Worm (Caenorhabditis elegans) whole organism, L2 larva: Measurements from ENCODE around the gene sptl-2.
A peak's percentile ranks its signal among the peaks of the same experiment; 100 is the strongest.

Experiments used
- C34F6.9 ChIP-seq: fragments of 150-350 bp; optimal IDR thresholded peaks from 2 replicates; lab custom pipeline; 2014; ENCODE audit warnings: missing biosample characterization, missing genetic modification characterization
- F13H6.1 ChIP-seq: sonication (generic microtip); optimal IDR thresholded peaks from 2 replicates; lab custom pipeline; 2016; ENCODE audit warnings: missing genetic modification characterization, missing compliant biosample characterization
- R02D3.7 ChIP-seq: fragments of 150-350 bp; optimal IDR thresholded peaks from 2 replicates; lab custom pipeline; 2014; ENCODE audit warnings: missing biosample characterization, missing genetic modification characterization
- Y55F3AM.14 ChIP-seq: fragments of 200-800 bp; sonication (Bioruptor generic); optimal IDR thresholded peaks from 2 replicates; lab custom pipeline; 2018; ENCODE audit warnings: mild to moderate bottlenecking, missing genetic modification characterization, missing compliant biosample characterization
- ZK546.5 ChIP-seq: sonication (generic microtip); optimal IDR thresholded peaks from 2 replicates; lab custom pipeline; 2017; ENCODE audit warnings: missing biosample characterization, missing genetic modification characterization
- aly-2 ChIP-seq: fragments of 150-350 bp; optimal IDR thresholded peaks from 2 replicates; lab custom pipeline; 2014; ENCODE audit warnings: missing biosample characterization, missing genetic modification characterization
- ama-1 ChIP-seq: fragments of 150-350 bp; optimal IDR thresholded peaks from 2 replicates; lab custom pipeline; 2018; ENCODE audit warnings: inconsistent platforms
- blmp-1 ChIP-seq: sonication (generic microtip); optimal IDR thresholded peaks from 2 replicates; lab custom pipeline; 2017; ENCODE audit warnings: missing genetic modification characterization, mild to moderate bottlenecking, missing compliant biosample characterization, antibody characterized with exemption, moderate library complexity; ENCODE audit not compliant: insufficient read depth
- ceh-16 ChIP-seq: fragments of 150-350 bp; optimal IDR thresholded peaks from 2 replicates; lab custom pipeline; 2014; ENCODE audit warnings: missing biosample characterization, missing genetic modification characterization
- ceh-82 ChIP-seq: fragments of 150-350 bp; optimal IDR thresholded peaks from 2 replicates; lab custom pipeline; 2014; ENCODE audit warnings: missing biosample characterization, missing genetic modification characterization
- crh-2 ChIP-seq: sonication (generic microtip); optimal IDR thresholded peaks from 2 replicates; lab custom pipeline; 2017; ENCODE audit warnings: missing biosample characterization, missing genetic modification characterization
- dmd-4 ChIP-seq: sonication (generic microtip); optimal IDR thresholded peaks from 2 replicates; lab custom pipeline; 2017; ENCODE audit warnings: missing biosample characterization, missing genetic modification characterization
- egl-27 ChIP-seq: sonication (generic microtip); optimal IDR thresholded peaks from 3 replicates; lab custom pipeline; 2017; ENCODE audit warnings: missing biosample characterization, missing genetic modification reagents, missing genetic modification characterization
- elt-1 ChIP-seq: fragments of 150-350 bp; optimal IDR thresholded peaks from 2 replicates; lab custom pipeline; 2014; ENCODE audit warnings: missing biosample characterization, missing genetic modification characterization
- elt-3 ChIP-seq: sonication (generic microtip); optimal IDR thresholded peaks from 2 replicates; lab custom pipeline; 2017; ENCODE audit warnings: missing biosample characterization, missing genetic modification characterization
- fos-1 ChIP-seq: fragments of 150-350 bp; optimal IDR thresholded peaks from 2 replicates; lab custom pipeline; 2014; ENCODE audit warnings: missing biosample characterization, missing genetic modification characterization
- gmeb-1 ChIP-seq: fragments of 150-350 bp; optimal IDR thresholded peaks from 2 replicates; lab custom pipeline; 2014; ENCODE audit warnings: missing biosample characterization, missing genetic modification characterization
- lin-11 ChIP-seq: fragments of 150-350 bp; sonication (generic microtip); optimal IDR thresholded peaks from 2 replicates; lab custom pipeline; 2014; ENCODE audit warnings: missing biosample characterization, missing genetic modification characterization, inconsistent platforms, mixed read lengths
- lin-13 ChIP-seq: fragments of 150-350 bp; optimal IDR thresholded peaks from 2 replicates; lab custom pipeline; 2014; ENCODE audit warnings: missing biosample characterization, missing genetic modification reagents, missing genetic modification characterization
- lsy-2 ChIP-seq, 2 experiments: fragments of 150-350 bp in 1 of 2; sonication (generic microtip) in 1 of 2; optimal IDR thresholded peaks; 2 replicates each; lab custom pipeline; 2014 to 2017; ENCODE audit warnings: missing biosample characterization in 2 of 2, missing genetic modification characterization in 2 of 2
- mab-5 ChIP-seq: fragments of 150-350 bp; optimal IDR thresholded peaks from 2 replicates; lab custom pipeline; 2014; ENCODE audit warnings: missing biosample characterization, missing genetic modification characterization
- mbf-1 ChIP-seq: sonication (generic microtip); optimal IDR thresholded peaks from 2 replicates; lab custom pipeline; 2017; ENCODE audit warnings: missing biosample characterization, missing genetic modification characterization
- mdl-1 ChIP-seq, 2 experiments: fragments of 150-350 bp in 1 of 2; sonication (generic microtip) in 1 of 2; optimal IDR thresholded peaks; 2 replicates each; lab custom pipeline; 2017; ENCODE audit warnings: missing biosample characterization in 2 of 2, missing genetic modification characterization in 2 of 2
- nhr-129 ChIP-seq: fragments of 150-350 bp; optimal IDR thresholded peaks from 2 replicates; lab custom pipeline; 2014; ENCODE audit warnings: missing biosample characterization, missing genetic modification characterization
- nhr-21 ChIP-seq: fragments of 150-350 bp; optimal IDR thresholded peaks from 2 replicates; lab custom pipeline; 2014; ENCODE audit warnings: missing biosample characterization, missing genetic modification characterization
- nhr-23 ChIP-seq: fragments of 150-350 bp; optimal IDR thresholded peaks from 2 replicates; lab custom pipeline; 2014; ENCODE audit warnings: missing biosample characterization, missing genetic modification reagents, missing genetic modification characterization
- nhr-237 ChIP-seq: fragments of 150-350 bp; optimal IDR thresholded peaks from 2 replicates; lab custom pipeline; 2014; ENCODE audit warnings: missing biosample characterization, missing genetic modification characterization
- nhr-25 ChIP-seq: fragments of 150-350 bp; sonication (generic microtip); optimal IDR thresholded peaks from 3 replicates; lab custom pipeline; 2014; ENCODE audit warnings: missing biosample characterization, missing genetic modification characterization
- nhr-6 ChIP-seq: fragments of 150-350 bp; optimal IDR thresholded peaks from 2 replicates; lab custom pipeline; 2014; ENCODE audit warnings: missing biosample characterization, missing genetic modification characterization
- peb-1 ChIP-seq: fragments of 150-350 bp; optimal IDR thresholded peaks from 2 replicates; lab custom pipeline; 2014; ENCODE audit warnings: missing biosample characterization, missing genetic modification characterization
- sem-4 ChIP-seq: fragments of 150-350 bp; optimal IDR thresholded peaks from 2 replicates; lab custom pipeline; 2014; ENCODE audit warnings: missing biosample characterization, missing genetic modification reagents, missing genetic modification characterization
- skn-1 ChIP-seq: sonication (generic microtip); optimal IDR thresholded peaks from 2 replicates; lab custom pipeline; 2017; ENCODE audit warnings: missing biosample characterization, missing genetic modification characterization
- sma-3 ChIP-seq: sonication (generic microtip); optimal IDR thresholded peaks from 2 replicates; lab custom pipeline; 2016; ENCODE audit warnings: missing genetic modification reagents, missing genetic modification characterization, missing compliant biosample characterization
- sma-9 ChIP-seq, 2 experiments: fragments of 150-350 bp in 1 of 2; sonication (generic microtip) in 1 of 2; optimal IDR thresholded peaks; 2 replicates each; lab custom pipeline; 2014 to 2016; ENCODE audit warnings: missing genetic modification characterization in 2 of 2, mild to moderate bottlenecking in 1 of 2, missing biosample characterization in 1 of 2, missing compliant biosample characterization in 1 of 2, missing genetic modification reagents in 1 of 2, moderate library complexity in 1 of 2
- snpc-4 ChIP-seq: fragments of 150-350 bp; optimal IDR thresholded peaks from 2 replicates; lab custom pipeline; 2014; ENCODE audit warnings: missing biosample characterization, missing genetic modification characterization
- unc-39 ChIP-seq: fragments of 150-350 bp; optimal IDR thresholded peaks from 2 replicates; lab custom pipeline; 2014; ENCODE audit warnings: missing biosample characterization, missing genetic modification characterization
- unc-55 ChIP-seq: fragments of 150-350 bp; sonication (generic microtip); optimal IDR thresholded peaks from 3 replicates; lab custom pipeline; 2014; ENCODE audit warnings: missing biosample characterization, missing genetic modification reagents, missing genetic modification characterization
- unc-62 ChIP-seq: fragments of 150-350 bp; optimal IDR thresholded peaks from 2 replicates; lab custom pipeline; 2014; ENCODE audit warnings: missing biosample characterization, missing genetic modification reagents, missing genetic modification characterization
- zag-1 ChIP-seq: fragments of 150-350 bp; optimal IDR thresholded peaks from 2 replicates; lab custom pipeline; 2014; ENCODE audit warnings: missing biosample characterization, missing genetic modification characterization
- ztf-11 ChIP-seq: sonication (generic microtip); optimal IDR thresholded peaks from 2 replicates; lab custom pipeline; 2017; ENCODE audit warnings: missing biosample characterization, missing genetic modification characterization
- ztf-4 ChIP-seq: fragments of 150-350 bp; optimal IDR thresholded peaks from 2 replicates; lab custom pipeline; 2014; ENCODE audit warnings: missing biosample characterization, missing genetic modification characterization

The sptl-2 gene

DNA sequence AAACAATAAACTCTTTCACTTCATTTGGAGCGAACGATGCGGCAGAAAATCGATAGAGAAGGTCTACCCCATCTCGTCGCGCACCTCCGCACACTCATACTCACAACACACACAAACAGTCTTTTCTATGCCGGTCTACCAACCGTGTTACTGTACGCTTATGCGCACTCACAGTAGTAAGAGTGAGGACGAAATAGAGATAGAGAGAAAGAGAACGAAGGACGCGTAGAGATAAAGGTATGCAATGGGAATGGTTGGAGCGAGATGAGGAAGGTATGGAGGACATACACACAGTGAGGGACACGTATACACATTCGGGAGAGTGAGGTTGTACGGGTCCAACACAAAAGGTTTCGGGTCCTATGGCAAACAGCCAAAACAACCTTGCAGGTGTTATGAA is 38.2 kb upstream of the sptl-2 start:
- TF ChIP-seq sma-3 (peak; percentile 9), lin-11 (tag; lab: Kevin White, UChicago) (no peak), lsy-2 (tag; optimal IDR thresholded peaks at IDR 0.05; lab: Kevin White, UChicago) (peak; percentile 5 to 46), lin-13 (no peak), mbf-1 (tag; lab: Kevin White, UChicago) (no peak), gmeb-1 (tag; lab: Kevin White, UChicago) (peak; percentile 22), sma-9 (GFP tag; optimal IDR thresholded peaks at IDR 0.05; lab: Kevin White, UChicago) (peak; percentile 25), sma-9 (tag; optimal IDR thresholded peaks at IDR 0.05; lab: Kevin White, UChicago) (no peak), ztf-4 (tag; lab: Kevin White, UChicago) (no peak), elt-3 (no peak), fos-1 (peak; percentile 67), F13H6.1 (tag; lab: Kevin White, UChicago) (peak; percentile 33), mdl-1 (tag; optimal IDR thresholded peaks at IDR 0.05; lab: Kevin White, UChicago) (no peak), unc-55 (GFP tag; lab: Kevin White, UChicago) (no peak), nhr-25 (tag; lab: Kevin White, UChicago) (peak; percentile 78), peb-1 (tag; lab: Kevin White, UChicago) (peak; percentile 36), nhr-129 (peak; percentile 83)
- TF ChIP-seq, all 48 proteins: peak for 9

ce11 chrV:7980370-7980987 is 36.5 kb upstream of the sptl-2 start:
- no peak for TF ChIP-seq ceh-16
- peak; percentile 61 for TF ChIP-seq zag-1
- no peak for TF ChIP-seq lin-11 (tag; lab: Kevin White, UChicago)
- TF ChIP-seq snpc-4 (tag; lab: Kevin White, UChicago) = peak; percentile 26
- TF ChIP-seq mdl-1 (tag; optimal IDR thresholded peaks at IDR 0.05; lab: Kevin White, UChicago) = peak in 1 of 2 experiments; percentile 67
- peak; percentile 62 for TF ChIP-seq C34F6.9 (tag; lab: Kevin White, UChicago)
- peak; percentile 11 for TF ChIP-seq Y55F3AM.14 (GFP tag; lab: Kevin White, UChicago)
- peak; percentile 19 for TF ChIP-seq sma-9 (GFP tag; optimal IDR thresholded peaks at IDR 0.05; lab: Kevin White, UChicago)
- no peak for TF ChIP-seq sma-9 (tag; optimal IDR thresholded peaks at IDR 0.05; lab: Kevin White, UChicago)
- peak; percentile 83 for TF ChIP-seq unc-55 (GFP tag; lab: Kevin White, UChicago)
- TF ChIP-seq lsy-2 (tag; optimal IDR thresholded peaks at IDR 0.05; lab: Kevin White, UChicago) = peak in 1 of 2 experiments; percentile 56
- no peak for TF ChIP-seq mbf-1 (tag; lab: Kevin White, UChicago)
- peak; percentile 32 for TF ChIP-seq egl-27
- TF ChIP-seq nhr-129 = peak; percentile 28
- peak; percentile 14 for TF ChIP-seq F13H6.1 (tag; lab: Kevin White, UChicago)
- TF ChIP-seq mab-5 (tag; lab: Kevin White, UChicago) = no peak
- TF ChIP-seq sma-3 = no peak
- TF ChIP-seq crh-2 = peak; percentile 11
- no peak for TF ChIP-seq dmd-4 (tag; lab: Kevin White, UChicago)

DNA sequence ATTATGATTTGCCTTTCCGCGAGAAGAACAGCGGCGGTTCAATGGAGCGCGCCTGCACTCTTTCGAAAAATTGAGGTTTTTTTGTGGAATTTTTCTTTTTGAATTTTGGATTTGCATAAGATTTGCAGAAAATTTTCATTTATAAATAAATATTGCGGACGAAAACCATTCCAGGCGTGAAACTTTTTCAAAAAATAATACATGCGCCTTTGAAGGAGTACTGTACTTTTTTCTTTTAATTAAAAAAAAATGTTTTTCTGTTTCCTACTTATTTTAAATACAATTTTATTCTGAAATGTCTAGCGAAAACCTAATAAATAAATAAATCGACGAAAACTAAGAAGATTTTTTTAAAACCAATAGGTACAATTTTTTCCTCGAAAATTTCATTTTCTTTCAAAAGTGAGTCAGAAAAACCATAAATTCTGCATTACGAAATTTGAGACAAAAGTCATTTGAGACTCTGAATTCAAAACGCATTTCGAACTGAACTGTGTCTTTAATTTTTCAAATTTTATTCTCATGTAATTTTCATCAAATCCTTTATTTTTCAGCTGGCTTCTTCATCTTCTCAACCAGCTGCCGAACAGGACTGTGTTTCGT is 35.9 kb upstream of the sptl-2 start, which contains the start of gene F26D11.1:
Gene F26D11.1 (plus strand): TSS at position 553 of the 603 bp plus-strand sequence.
- TF ChIP-seq F13H6.1 (tag; lab: Kevin White, UChicago) (no peak), gmeb-1 (tag; lab: Kevin White, UChicago) (no peak), sma-9 (GFP tag; optimal IDR thresholded peaks at IDR 0.05; lab: Kevin White, UChicago) (no peak), sma-9 (tag; optimal IDR thresholded peaks at IDR 0.05; lab: Kevin White, UChicago) (no peak), snpc-4 (tag; lab: Kevin White, UChicago) (no peak), ceh-16 (no peak), ceh-82 (tag; lab: Kevin White, UChicago) (no peak), R02D3.7 (tag; lab: Kevin White, UChicago) (no peak), lsy-2 (tag; optimal IDR thresholded peaks at IDR 0.05; lab: Kevin White, UChicago) (no peak), zag-1 (no peak), fos-1 (no peak), ama-1 (lab: Kevin White, UChicago) (no peak)

DNA sequence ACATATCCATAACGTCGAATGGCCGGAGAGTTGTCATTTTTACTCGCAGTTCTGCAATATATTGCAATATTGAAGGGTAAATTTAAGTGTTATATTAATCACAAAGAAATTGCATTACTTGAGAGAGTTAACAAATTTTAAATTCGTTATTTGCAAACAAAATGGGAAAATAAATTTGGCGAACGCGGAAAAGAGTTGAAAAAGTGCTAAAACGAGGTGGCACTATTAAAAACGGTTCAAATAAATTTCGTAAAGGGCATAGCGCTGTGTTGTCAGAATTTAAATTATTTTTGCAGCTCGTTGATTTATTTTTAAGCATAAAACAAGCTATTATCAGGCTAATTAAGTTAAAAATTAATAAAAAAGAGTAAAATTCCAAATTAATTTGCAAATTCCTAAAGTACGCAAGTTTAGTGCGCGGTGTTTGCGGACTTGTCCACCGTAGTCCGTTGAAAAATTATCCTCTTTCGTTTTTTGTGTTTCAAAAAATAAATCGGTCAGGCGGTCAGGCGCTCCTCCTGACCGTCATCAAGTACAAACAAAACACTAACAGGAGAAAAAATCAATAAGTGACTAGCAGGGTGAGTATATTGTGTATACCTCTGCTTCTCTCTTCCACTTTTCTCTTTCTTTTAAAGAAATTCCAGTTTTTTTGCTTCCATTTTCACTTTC is 33.5 kb upstream of the sptl-2 start, which contains the start of the genes natb-1 and abhd-12:
Gene natb-1 (minus strand): TSS at position 51 of the 672 bp plus-strand sequence.
Gene abhd-12 (plus strand): TSS at position 499 of the 672 bp plus-strand sequence.
- TF ChIP-seq sma-3 (no peak), unc-62 (GFP tag; lab: Kevin White, UChicago) (no peak), dmd-4 (tag; lab: Kevin White, UChicago) (no peak), nhr-6 (no peak), ztf-4 (tag; lab: Kevin White, UChicago) (no peak), unc-39 (no peak), nhr-237 (tag; lab: Kevin White, UChicago) (no peak), ZK546.5 (no peak), ama-1 (lab: Kevin White, UChicago) (no peak), mbf-1 (tag; lab: Kevin White, UChicago) (no peak), nhr-21 (tag; lab: Kevin White, UChicago) (no peak), blmp-1 (tag; lab: Kevin White, UChicago) (peak; percentile 3), lin-11 (tag; lab: Kevin White, UChicago) (no peak), F13H6.1 (tag; lab: Kevin White, UChicago) (no peak), Y55F3AM.14 (GFP tag; lab: Kevin White, UChicago) (no peak), elt-1 (tag; lab: Kevin White, UChicago) (no peak), nhr-23 (no peak), ztf-11 (tag; lab: Kevin White, UChicago) (no peak), gmeb-1 (tag; lab: Kevin White, UChicago) (peak; percentile 54), lsy-2 (tag; optimal IDR thresholded peaks at IDR 0.05; lab: Kevin White, UChicago) (peak; percentile 84 to 96), peb-1 (tag; lab: Kevin White, UChicago) (no peak), sem-4 (tag; lab: Kevin White, UChicago) (no peak), aly-2 (tag; lab: Kevin White, UChicago) (no peak), mdl-1 (tag; optimal IDR thresholded peaks at IDR 0.05; lab: Kevin White, UChicago) (no peak), skn-1 (tag; lab: Kevin White, UChicago) (no peak)
